Worm (Caenorhabditis elegans) whole organism, L4 larva: Measurements from ENCODE around the gene srj-24.

Experiments
- F10B5.3 ChIP-seq: sonication (generic microtip); optimal IDR thresholded peaks from 2 replicates; lab custom pipeline; 2016; ENCODE audit warnings: mild to moderate bottlenecking, missing genetic modification characterization, missing compliant biosample characterization
- F26F4.8 ChIP-seq: fragments of 200-800 bp; sonication (Bioruptor generic); conservative IDR thresholded peaks from 2 replicates; pipeline ENCODE4 v1.3.6; 2022; ENCODE audit warnings: missing genetic modification characterization, missing compliant biosample characterization
- F37D6.2 ChIP-seq: sonication (generic microtip); optimal IDR thresholded peaks from 2 replicates; lab custom pipeline; 2016; ENCODE audit warnings: mild to moderate bottlenecking, missing genetic modification characterization, missing compliant biosample characterization
- F49E8.2 ChIP-seq: sonication (generic microtip); optimal IDR thresholded peaks from 2 replicates; lab custom pipeline; 2016; ENCODE audit warnings: missing compliant biosample characterization, mild to moderate bottlenecking, missing genetic modification characterization, borderline replicate concordance
- T20F7.1 ChIP-seq: fragments of 200-800 bp; sonication (Bioruptor generic); optimal IDR thresholded peaks from 2 replicates; lab custom pipeline; 2018; ENCODE audit warnings: mild to moderate bottlenecking, missing genetic modification characterization, missing compliant biosample characterization
- T26A8.4 ChIP-seq: fragments of 200-800 bp; sonication (Bioruptor generic); IDR thresholded peaks from 2 replicates; pipeline ENCODE4 v1.3.6; 2022; ENCODE audit warnings: missing genetic modification characterization, missing compliant biosample characterization
- Y105C5A.15 ChIP-seq: fragments of 200-800 bp; sonication (Bioruptor generic); IDR thresholded peaks from 2 replicates; pipeline ENCODE4 v1.3.6; 2022; ENCODE audit warnings: missing genetic modification characterization, missing compliant biosample characterization
- ama-1 ChIP-seq: fragments of 150-350 bp; optimal IDR thresholded peaks from 2 replicates; lab custom pipeline; 2014; ENCODE audit warnings: inconsistent platforms, mixed read lengths
- attf-4 ChIP-seq: sonication (generic microtip); optimal IDR thresholded peaks from 3 replicates; lab custom pipeline; 2017; ENCODE audit warnings: missing biosample characterization, missing genetic modification characterization
- ceh-20 ChIP-seq: fragments of 200-800 bp; sonication (Bioruptor generic); IDR thresholded peaks from 2 replicates; pipeline ENCODE4 v1.3.6; 2022; ENCODE audit warnings: missing genetic modification reagents, missing genetic modification characterization, missing compliant biosample characterization
- ceh-32 ChIP-seq: sonication (generic microtip); optimal IDR thresholded peaks from 2 replicates; lab custom pipeline; 2016; ENCODE audit warnings: mild to moderate bottlenecking, missing genetic modification characterization, missing compliant biosample characterization; ENCODE audit not compliant: poor library complexity
- ceh-44 ChIP-seq: fragments of 200-800 bp; sonication (Bioruptor generic); IDR thresholded peaks from 2 replicates; pipeline ENCODE4 v1.3.6; 2022; ENCODE audit warnings: missing genetic modification reagents, missing genetic modification characterization, missing compliant biosample characterization
- ceh-82 ChIP-seq: sonication (generic microtip); optimal IDR thresholded peaks from 2 replicates; lab custom pipeline; 2017; ENCODE audit warnings: missing biosample characterization, missing genetic modification characterization
- ctbp-1 ChIP-seq: fragments of 200-800 bp; sonication (Bioruptor generic); IDR thresholded peaks from 2 replicates; pipeline ENCODE4 v1.3.6; 2022; ENCODE audit warnings: missing genetic modification reagents, missing genetic modification characterization, missing compliant biosample characterization
- daf-12 ChIP-seq: fragments of 150-350 bp; optimal IDR thresholded peaks from 2 replicates; lab custom pipeline; 2014; ENCODE audit warnings: missing biosample characterization, missing genetic modification reagents, missing genetic modification characterization
- daf-19 ChIP-seq: fragments of 200-800 bp; sonication (Bioruptor generic); conservative IDR thresholded peaks from 2 replicates; pipeline ENCODE4 v1.3.6; 2022; ENCODE audit warnings: missing genetic modification characterization, missing compliant biosample characterization
- daf-8 ChIP-seq: fragments of 200-800 bp; sonication (Bioruptor generic); IDR thresholded peaks from 2 replicates; pipeline ENCODE4 v1.3.6; 2022; ENCODE audit warnings: missing genetic modification characterization, missing compliant biosample characterization
- dmd-6 ChIP-seq: fragments of 200-800 bp; sonication (Bioruptor generic); IDR thresholded peaks from 2 replicates; pipeline ENCODE4 v1.3.6; 2022; ENCODE audit warnings: missing genetic modification reagents, missing genetic modification characterization, missing compliant biosample characterization
- dmd-8 ChIP-seq: fragments of 200-800 bp; sonication (Bioruptor generic); IDR thresholded peaks from 2 replicates; pipeline ENCODE4 v1.3.6; 2022; ENCODE audit warnings: missing genetic modification characterization, missing compliant biosample characterization
- duxl-1 ChIP-seq: sonication (generic microtip); optimal IDR thresholded peaks from 2 replicates; lab custom pipeline; 2016; ENCODE audit warnings: mild to moderate bottlenecking, missing genetic modification characterization, moderate library complexity, missing compliant biosample characterization; ENCODE audit not compliant: poor library complexity
- egl-27 ChIP-seq: sonication (generic microtip); optimal IDR thresholded peaks from 3 replicates; lab custom pipeline; 2017; ENCODE audit warnings: missing biosample characterization, missing genetic modification reagents, missing genetic modification characterization
- fos-1 ChIP-seq: fragments of 150-350 bp; optimal IDR thresholded peaks from 2 replicates; lab custom pipeline; 2014; ENCODE audit warnings: missing biosample characterization, missing genetic modification characterization
- hif-1 ChIP-seq, 2 experiments: sonication (generic microtip); optimal IDR thresholded peaks; 2 replicates each; lab custom pipeline; 2016 to 2017; ENCODE audit warnings: missing compliant biosample characterization in 2 of 2, missing genetic modification characterization in 2 of 2, missing genetic modification reagents in 2 of 2, missing genotype in 2 of 2, mild to moderate bottlenecking in 1 of 2
- hlh-11 ChIP-seq: fragments of 200-800 bp; sonication (Bioruptor generic); optimal IDR thresholded peaks from 2 replicates; lab custom pipeline; 2018; ENCODE audit warnings: mild to moderate bottlenecking, missing genetic modification characterization, missing compliant biosample characterization
- lin-15B ChIP-seq: fragments of 150-350 bp; sonication (generic microtip); optimal IDR thresholded peaks from 3 replicates; lab custom pipeline; 2014; ENCODE audit warnings: missing biosample characterization, missing genetic modification characterization
- mdl-1 ChIP-seq, 2 experiments: fragments of 150-350 bp in 1 of 2; sonication (generic microtip) in 1 of 2; optimal IDR thresholded peaks; 2 replicates each; lab custom pipeline; 2014 to 2017; ENCODE audit warnings: missing biosample characterization in 2 of 2, missing genetic modification characterization in 2 of 2
- mdt-29 ChIP-seq: fragments of 200-800 bp; sonication (Bioruptor generic); IDR thresholded peaks from 2 replicates; pipeline ENCODE4 v1.3.6; 2022; ENCODE audit warnings: missing genetic modification reagents, missing genetic modification characterization, missing compliant biosample characterization
- mep-1 ChIP-seq: fragments of 150-350 bp; sonication (generic microtip); optimal IDR thresholded peaks from 3 replicates; lab custom pipeline; 2014; ENCODE audit warnings: missing biosample characterization, missing genetic modification characterization
- mes-2 ChIP-seq: sonication (generic microtip); optimal IDR thresholded peaks from 2 replicates; lab custom pipeline; 2016; ENCODE audit warnings: missing genotype, mild to moderate bottlenecking, missing genetic modification characterization, missing compliant biosample characterization; ENCODE audit not compliant: poor library complexity, severe bottlenecking
- nhr-102 ChIP-seq: sonication (generic microtip); optimal IDR thresholded peaks from 2 replicates; lab custom pipeline; 2016; ENCODE audit warnings: mild to moderate bottlenecking, missing genetic modification characterization, moderate library complexity, missing compliant biosample characterization
- nhr-11 ChIP-seq: fragments of 150-350 bp; optimal IDR thresholded peaks from 2 replicates; lab custom pipeline; 2014; ENCODE audit warnings: missing biosample characterization, missing genetic modification characterization
- nhr-111 ChIP-seq: fragments of 200-800 bp; sonication (Bioruptor generic); optimal IDR thresholded peaks from 2 replicates; lab custom pipeline; 2018; ENCODE audit warnings: mild to moderate bottlenecking, missing genetic modification characterization, missing compliant biosample characterization
- nhr-237 ChIP-seq: sonication (generic microtip); optimal IDR thresholded peaks from 2 replicates; lab custom pipeline; 2017; ENCODE audit warnings: missing biosample characterization, missing genetic modification characterization
- nhr-25 ChIP-seq: sonication (generic microtip); optimal IDR thresholded peaks from 2 replicates; lab custom pipeline; 2017; ENCODE audit warnings: missing genetic modification characterization, mild to moderate bottlenecking, missing compliant biosample characterization, antibody characterized with exemption, moderate library complexity, borderline replicate concordance; ENCODE audit not compliant: insufficient read depth
- nhr-28 ChIP-seq: fragments of 150-350 bp; optimal IDR thresholded peaks from 2 replicates; lab custom pipeline; 2014; ENCODE audit warnings: missing biosample characterization, missing genetic modification characterization
- nhr-42 ChIP-seq: fragments of 200-800 bp; sonication (Bioruptor generic); IDR thresholded peaks from 2 replicates; pipeline ENCODE4 v1.3.6; 2022; ENCODE audit warnings: missing genetic modification characterization, missing compliant biosample characterization
- rbr-2 ChIP-seq: sonication (generic microtip); optimal IDR thresholded peaks from 2 replicates; lab custom pipeline; 2016; ENCODE audit warnings: missing genotype, missing genetic modification characterization, missing compliant biosample characterization
- saeg-2 ChIP-seq: fragments of 200-800 bp; sonication (Bioruptor generic); IDR thresholded peaks from 2 replicates; pipeline ENCODE4 v1.3.6; 2022; ENCODE audit warnings: missing genetic modification reagents, missing genetic modification characterization, missing compliant biosample characterization
- skn-1 ChIP-seq: fragments of 150-350 bp; optimal IDR thresholded peaks from 2 replicates; lab custom pipeline; 2014; ENCODE audit warnings: missing biosample characterization, missing genetic modification characterization
- tra-1 ChIP-seq: fragments of 200-800 bp; sonication (Bioruptor generic); IDR thresholded peaks from 2 replicates; pipeline ENCODE4 v1.3.6; 2022; ENCODE audit warnings: missing genetic modification reagents, missing genetic modification characterization, missing compliant biosample characterization
- unc-39 ChIP-seq: sonication (generic microtip); optimal IDR thresholded peaks from 2 replicates; lab custom pipeline; 2017; ENCODE audit warnings: missing biosample characterization, missing genetic modification characterization
- vab-7 ChIP-seq: fragments of 200-800 bp; sonication (Bioruptor generic); IDR thresholded peaks from 2 replicates; pipeline ENCODE4 v1.3.6; 2022; ENCODE audit warnings: missing genetic modification reagents, missing genetic modification characterization, missing compliant biosample characterization
- zag-1 ChIP-seq: fragments of 150-350 bp; optimal IDR thresholded peaks from 2 replicates; lab custom pipeline; 2014; ENCODE audit warnings: missing biosample characterization, missing genetic modification characterization
- zfp-3 ChIP-seq: fragments of 200-800 bp; sonication (Bioruptor generic); conservative IDR thresholded peaks from 2 replicates; pipeline ENCODE4 v1.3.6; 2022; ENCODE audit warnings: missing genetic modification reagents, missing genetic modification characterization, missing compliant biosample characterization
- ztf-7 ChIP-seq: fragments of 150-350 bp; optimal IDR thresholded peaks from 2 replicates; lab custom pipeline; 2014; ENCODE audit warnings: missing biosample characterization, missing genetic modification characterization

srj-24 gene

DNA sequence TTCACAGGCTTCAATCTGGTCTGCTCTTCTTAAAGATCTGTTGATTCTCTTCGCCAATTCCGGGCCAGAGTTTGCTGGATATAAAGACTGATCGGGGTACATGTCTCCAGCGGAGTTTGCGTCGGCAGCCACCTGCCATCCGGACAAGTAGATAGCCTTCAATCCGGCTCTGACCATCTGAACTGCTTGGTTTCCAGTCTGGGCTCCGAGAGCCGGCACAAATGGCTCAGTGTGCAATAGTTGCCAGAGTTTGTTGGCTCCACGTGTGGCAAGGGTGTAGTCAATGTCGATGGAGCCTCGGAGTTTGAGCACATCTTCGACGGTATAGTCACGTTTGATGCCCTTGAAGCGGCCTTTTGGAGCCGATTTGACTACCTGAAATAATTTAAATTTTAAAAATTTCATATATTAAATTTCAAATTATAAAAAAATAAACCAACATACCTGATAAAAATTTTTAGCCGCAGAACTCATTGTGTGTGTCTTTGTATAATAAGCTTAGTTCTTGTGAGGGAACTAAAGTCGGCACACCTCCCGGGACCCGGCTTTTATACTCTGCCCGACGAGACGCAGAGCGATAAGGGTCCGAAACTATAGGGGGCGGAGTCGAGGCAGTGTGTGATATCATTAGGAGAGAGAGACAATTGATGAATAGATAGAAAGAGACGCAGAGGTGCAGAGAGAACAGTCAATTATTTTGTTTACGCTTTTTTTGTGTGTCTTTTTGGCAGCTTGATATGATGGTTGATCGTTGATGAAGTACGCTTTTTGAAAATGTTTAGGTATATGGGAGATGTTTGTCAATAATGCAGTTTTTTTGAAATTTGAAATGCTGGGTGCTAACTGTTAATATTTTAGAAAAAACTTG, 11.0 kb downstream of the srj-24 start, which contains the start of the genes icl-1 and srh-2 (continued):
- TF ChIP-seq lin-15B (tag; lab: Kevin White, UChicago), result no peak
- TF ChIP-seq skn-1 (tag; lab: Kevin White, UChicago), result no peak
- TF ChIP-seq vab-7 (GFP tag; lab: Robert Waterston, UW), result no peak
- no peak for TF ChIP-seq F37D6.2 (tag; lab: Kevin White, UChicago)
- peak; percentile 48 for TF ChIP-seq zfp-3 (GFP tag; lab: Robert Waterston, UW)
- no peak for TF ChIP-seq F26F4.8 (GFP tag; lab: Robert Waterston, UW)
- TF ChIP-seq daf-8 (GFP tag; lab: Robert Waterston, UW), result no peak
- no peak for TF ChIP-seq ceh-32 (tag; lab: Kevin White, UChicago)
- TF ChIP-seq dmd-8 (GFP tag; lab: Robert Waterston, UW), result no peak; the same call in 1 of the 2 replicates
- peak; percentile 66 to 75 for TF ChIP-seq mdl-1 (tag; optimal IDR thresholded peaks at IDR 0.05; lab: Kevin White, UChicago)
- peak; percentile 24 for TF ChIP-seq T20F7.1 (GFP tag; lab: Kevin White, UChicago)
- TF ChIP-seq F49E8.2 (tag; lab: Kevin White, UChicago), result no peak
- TF ChIP-seq ama-1, result peak; percentile 95
- no peak for TF ChIP-seq ztf-7 (tag; lab: Kevin White, UChicago)
- TF ChIP-seq tra-1, result no peak; the same call in 1 of the 2 replicates
- no peak for TF ChIP-seq fos-1 (tag; lab: Kevin White, UChicago)
- TF ChIP-seq F10B5.3, result no peak
- TF ChIP-seq, all 104 proteins: peak for 42

DNA sequence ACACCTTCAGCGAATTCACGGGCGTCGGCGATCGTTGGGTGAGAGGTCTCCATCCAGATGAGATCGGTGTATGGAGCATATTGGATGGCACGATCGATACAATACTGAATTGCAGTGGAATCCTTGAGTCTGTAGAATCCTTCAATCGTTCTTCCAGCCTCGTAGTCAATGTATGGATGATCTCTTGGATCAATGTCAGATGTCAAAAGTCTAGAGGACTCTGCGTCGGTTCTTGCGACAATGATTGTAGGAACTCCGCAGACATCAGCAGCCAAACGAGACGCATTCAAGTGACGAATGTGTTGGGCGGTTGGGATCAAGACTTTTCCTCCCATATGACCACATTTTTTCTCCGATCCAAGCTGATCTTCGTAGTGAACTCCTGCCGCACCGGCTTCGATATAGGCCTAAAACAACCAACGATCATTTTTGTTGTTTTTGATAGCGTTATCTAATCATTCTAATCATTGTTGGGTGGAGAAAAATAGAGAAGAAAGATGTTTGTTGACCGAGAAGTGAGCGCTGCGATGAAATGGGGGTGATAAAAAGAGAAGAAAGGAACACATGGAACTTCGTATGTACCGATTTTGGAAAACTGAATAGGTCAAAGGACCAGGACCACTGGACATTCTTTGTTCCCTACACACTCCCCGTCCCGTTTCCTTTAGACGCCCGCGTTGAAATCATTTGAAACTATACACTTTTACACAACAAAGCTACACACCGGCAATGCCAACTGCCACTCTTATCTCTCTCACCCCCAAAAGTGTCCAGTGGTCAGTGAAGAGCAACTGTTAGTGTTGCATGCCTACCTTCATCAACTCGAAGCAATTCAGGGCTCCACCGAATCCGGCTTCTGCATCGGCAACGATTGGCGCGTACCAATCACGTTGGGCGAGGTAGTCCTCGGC, 11.8 kb downstream of the srj-24 start:
- TF ChIP-seq ceh-82 (tag; lab: Kevin White, UChicago), result no peak
- TF ChIP-seq dmd-6, result no peak; the same call in 1 of the 2 replicates
- no peak; the same call in 1 of the 2 replicates for TF ChIP-seq ctbp-1 (GFP tag; lab: Robert Waterston, UW)
- TF ChIP-seq daf-19 (GFP tag; lab: Robert Waterston, UW), result 0 out of 2 replicates have a peak, but pooled peaks have one; percentile 38
- TF ChIP-seq ceh-20, result no peak
- no peak for TF ChIP-seq daf-8 (GFP tag; lab: Robert Waterston, UW)
- TF ChIP-seq egl-27, result no peak
- no peak for TF ChIP-seq F37D6.2 (tag; lab: Kevin White, UChicago)
- TF ChIP-seq attf-4 (tag; lab: Kevin White, UChicago), result no peak
- no peak for TF ChIP-seq saeg-2 (GFP tag; lab: Robert Waterston, UW)
- TF ChIP-seq duxl-1 (tag; lab: Kevin White, UChicago), result no peak
- TF ChIP-seq nhr-42 (GFP tag; lab: Robert Waterston, UW), result peak; percentile 24; the same call in 1 of the 2 replicates
- no peak for TF ChIP-seq tra-1
- peak; percentile 11 for TF ChIP-seq mes-2 (tag; lab: Kevin White, UChicago)
- TF ChIP-seq ama-1, result peak; percentile 89
- TF ChIP-seq daf-12 (tag; lab: Kevin White, UChicago), result no peak
- no peak for TF ChIP-seq hif-1 (tag; optimal IDR thresholded peaks at IDR 0.05; lab: Kevin White, UChicago)
- no peak for TF ChIP-seq unc-39 (tag; lab: Kevin White, UChicago)
- no peak for TF ChIP-seq Y105C5A.15 (GFP tag; lab: Robert Waterston, UW)
- TF ChIP-seq zag-1 (tag; lab: Kevin White, UChicago), result no peak
- TF ChIP-seq rbr-2 (tag; lab: Kevin White, UChicago), result no peak
- TF ChIP-seq nhr-28 (tag; lab: Kevin White, UChicago), result peak; percentile 26
- TF ChIP-seq ceh-44 (GFP tag; lab: Robert Waterston, UW), result no peak
- TF ChIP-seq F10B5.3, result no peak
- TF ChIP-seq nhr-25 (tag; lab: Kevin White, UChicago), result no peak
- peak; percentile 30 for TF ChIP-seq mep-1 (tag; lab: Kevin White, UChicago)
- no peak for TF ChIP-seq nhr-102 (tag; lab: Kevin White, UChicago)
- TF ChIP-seq nhr-111 (GFP tag; lab: Kevin White, UChicago), result no peak
- no peak for TF ChIP-seq mdt-29 (GFP tag; lab: Robert Waterston, UW)
- no peak for TF ChIP-seq nhr-237 (tag; lab: Kevin White, UChicago)
- TF ChIP-seq T26A8.4 (GFP tag; lab: Robert Waterston, UW), result peak; percentile 27; the same call in 1 of the 2 replicates
- TF ChIP-seq nhr-11 (tag; lab: Kevin White, UChicago), result no peak
- no peak for TF ChIP-seq hlh-11 (tag; lab: Kevin White, UChicago)
